Worm (Caenorhabditis elegans) whole organism, early embryonic: ENCODE measurements around the gene F40A3.7.

Source experiments
- F13C5.2 ChIP-seq: sonication (generic microtip); optimal IDR thresholded peaks from 2 replicates; lab custom pipeline; 2017; ENCODE audit warnings: mild to moderate bottlenecking, missing genetic modification characterization, inconsistent platforms, missing compliant biosample characterization
- ama-1 ChIP-seq: fragments of 150-350 bp; optimal IDR thresholded peaks from 2 replicates; lab custom pipeline; 2014
- ceh-36 ChIP-seq: sonication (generic microtip); optimal IDR thresholded peaks from 2 replicates; lab custom pipeline; 2016; ENCODE audit warnings: missing genetic modification characterization, inconsistent platforms, missing compliant biosample characterization
- hmbx-1 ChIP-seq: sonication (generic microtip); optimal IDR thresholded peaks from 2 replicates; lab custom pipeline; 2016; ENCODE audit warnings: mild to moderate bottlenecking, missing genetic modification characterization, missing compliant biosample characterization
- pes-1 ChIP-seq: fragments of 200-800 bp; sonication (Bioruptor generic); IDR thresholded peaks from 2 replicates; pipeline ENCODE4 v1.3.6; 2022; ENCODE audit warnings: missing genetic modification reagents, missing genetic modification characterization, missing compliant biosample characterization
- scrt-1 ChIP-seq: fragments of 200-800 bp; sonication (Bioruptor generic); IDR thresholded peaks from 2 replicates; pipeline ENCODE4 v1.3.6; 2022; ENCODE audit warnings: missing genetic modification characterization, missing compliant biosample characterization
- tra-4 ChIP-seq: sonication (generic microtip); optimal IDR thresholded peaks from 2 replicates; lab custom pipeline; 2017; ENCODE audit warnings: missing genetic modification characterization, missing compliant biosample characterization

DNA sequence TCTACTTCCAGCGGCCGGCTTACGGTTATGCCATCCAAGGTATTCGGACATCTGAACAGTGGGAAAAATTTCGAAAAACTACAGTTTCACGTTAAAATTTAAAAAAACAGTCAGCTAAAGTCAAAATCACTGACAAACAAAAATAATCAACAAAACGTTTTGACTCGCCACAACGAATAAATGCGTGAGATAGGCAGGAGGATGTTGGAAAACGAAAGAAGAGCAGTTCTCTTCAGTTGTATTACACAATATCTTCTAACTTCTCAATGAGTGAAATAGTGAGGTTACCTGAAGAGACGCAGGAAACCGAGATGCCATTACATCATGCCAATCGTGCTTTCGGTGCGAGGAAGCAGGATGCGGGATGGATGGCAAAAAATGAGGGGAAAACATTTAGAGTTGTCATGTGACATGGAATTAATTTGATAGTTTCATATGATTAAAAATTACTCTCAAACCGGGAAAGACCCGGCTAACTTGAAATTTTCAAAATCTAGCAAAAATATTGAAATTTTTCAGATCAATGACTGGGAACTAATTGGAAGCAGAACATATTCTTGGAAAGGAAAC is 5.8 kb downstream of the F40A3.7 start, which contains the start of gene F40A3.6:
- no peak for TF ChIP-seq tra-4 (tag; lab: Kevin White, UChicago)
- no peak for TF ChIP-seq ama-1 (lab: Kevin White, UChicago)
- TF ChIP-seq pes-1 (GFP tag; lab: Robert Waterston, UW): no peak
- no peak for TF ChIP-seq hmbx-1 (tag; lab: Kevin White, UChicago)
- TF ChIP-seq scrt-1 (GFP tag; lab: Robert Waterston, UW): no peak
- no peak for TF ChIP-seq ceh-36 (tag; lab: Kevin White, UChicago)
- TF ChIP-seq F13C5.2 (tag; lab: Kevin White, UChicago): no peak
